Fruit fly (Drosophila melanogaster) whole organism, wandering third instar larva: ENCODE measurements around the gene CG1275.

Source experiments
- Abd-B ChIP-seq: fragments of >200 bp; optimal IDR thresholded peaks from 2 replicates; lab custom pipeline; 2017; ENCODE audit warnings: missing biosample characterization, missing genetic modification characterization
- CG32264 ChIP-seq: fragments of 200-800 bp; sonication (Bioruptor generic); optimal IDR thresholded peaks from 2 replicates; lab custom pipeline; 2016; ENCODE audit warnings: missing biosample characterization, missing genetic modification characterization
- CrebA ChIP-seq: fragments of 200-800 bp; sonication (Bioruptor generic); optimal IDR thresholded peaks from 2 replicates; lab custom pipeline; 2016; ENCODE audit warnings: missing biosample characterization, mild to moderate bottlenecking, missing genetic modification characterization, borderline replicate concordance
- Dfd ChIP-seq: fragments of >200 bp; optimal IDR thresholded peaks from 2 replicates; lab custom pipeline; 2017; ENCODE audit warnings: missing biosample characterization, missing genetic modification characterization
- Hr83 ChIP-seq: fragments of 200-300 bp; sonication (Bioruptor generic); optimal IDR thresholded peaks from 2 replicates; lab custom pipeline; 2016; ENCODE audit warnings: missing biosample characterization, mild to moderate bottlenecking, missing genetic modification characterization, moderate library complexity; ENCODE audit not compliant: poor library complexity, severe bottlenecking
- OdsH ChIP-seq: fragments of 200-800 bp; sonication (Bioruptor generic); optimal IDR thresholded peaks from 2 replicates; lab custom pipeline; 2016; ENCODE audit warnings: missing biosample characterization, mild to moderate bottlenecking, missing genetic modification characterization
- Sp1 ChIP-seq: fragments of 200-800 bp; sonication (Bioruptor generic); optimal IDR thresholded peaks from 3 replicates; lab custom pipeline; 2019; ENCODE audit warnings: missing biosample characterization, mild to moderate bottlenecking, missing genetic modification characterization, moderate library complexity
- Vsx2 ChIP-seq: fragments of 200-300, 225-300 bp; sonication (Bioruptor generic); optimal IDR thresholded peaks from 2 replicates; lab custom pipeline; 2018; ENCODE audit warnings: missing biosample characterization, missing genetic modification characterization; ENCODE audit not compliant: partially characterized antibody
- brk ChIP-seq: fragments of 200-800 bp; sonication (Bioruptor generic); optimal IDR thresholded peaks from 2 replicates; lab custom pipeline; 2016; ENCODE audit warnings: missing biosample characterization, mild to moderate bottlenecking, missing genetic modification characterization
- fru ChIP-seq: fragments of 200-800 bp; sonication (Bioruptor generic); optimal IDR thresholded peaks from 3 replicates; lab custom pipeline; 2016; ENCODE audit warnings: missing biosample characterization, mild to moderate bottlenecking, missing genetic modification characterization
- h ChIP-seq: fragments of 200-800 bp; sonication (Bioruptor generic); optimal IDR thresholded peaks from 3 replicates; lab custom pipeline; 2016; ENCODE audit warnings: missing biosample characterization, mild to moderate bottlenecking, missing genetic modification characterization
- usp ChIP-seq: fragments of >200 bp; optimal IDR thresholded peaks from 2 replicates; lab custom pipeline; 2017; ENCODE audit warnings: missing biosample characterization, missing genetic modification characterization
- woc ChIP-seq: sonication (Bioruptor generic); optimal IDR thresholded peaks from 2 replicates; lab custom pipeline; 2016; ENCODE audit warnings: missing biosample characterization, mild to moderate bottlenecking, missing genetic modification characterization

DNA sequence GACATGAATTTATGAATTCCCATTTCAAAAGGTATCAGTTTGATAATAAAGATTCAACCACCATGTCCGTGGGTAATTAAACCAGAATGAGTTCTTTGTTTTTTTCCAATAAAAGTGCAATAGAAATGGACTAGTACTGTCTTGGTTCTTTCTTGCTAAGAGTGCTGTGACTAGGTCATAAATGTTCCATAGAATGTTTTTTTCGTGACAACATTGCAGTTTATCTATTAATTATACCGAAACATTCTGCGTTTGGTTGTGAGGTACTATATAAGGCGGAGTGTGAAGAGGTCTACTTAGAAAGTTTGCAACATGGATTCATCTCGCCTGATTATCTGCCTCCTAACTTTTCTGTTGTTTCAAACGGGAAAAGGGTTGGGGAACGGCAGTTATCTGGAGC, 10.3 kb upstream of the CG1275 start, which contains the start of gene obst-I:
- TF ChIP-seq Vsx2: no peak
- no peak for TF ChIP-seq CG32264
- TF ChIP-seq OdsH (GFP tag; lab: Kevin White, UChicago): no peak
- TF ChIP-seq brk (GFP tag; lab: Kevin White, UChicago): no peak
- no peak for TF ChIP-seq Hr83 (GFP tag; lab: Kevin White, UChicago)
- no peak for TF ChIP-seq h (GFP tag; lab: Kevin White, UChicago)
- TF ChIP-seq fru (GFP tag; lab: Kevin White, UChicago): no peak
- no peak for TF ChIP-seq Abd-B (GFP tag; lab: Kevin White, UChicago)
- no peak for TF ChIP-seq woc (GFP tag; lab: Kevin White, UChicago)
- no peak for TF ChIP-seq usp (GFP tag; lab: Kevin White, UChicago)
- no peak for TF ChIP-seq CrebA (GFP tag; lab: Kevin White, UChicago)
- no peak for TF ChIP-seq Dfd (GFP tag; lab: Kevin White, UChicago)
- no peak for TF ChIP-seq Sp1 (GFP tag; lab: Kevin White, UChicago)
